Worm (Caenorhabditis elegans) whole organism, early embryonic: ENCODE results near the gene ZC317.2.

ENCODE experiments used
- B0310.2 ChIP-seq: sonication (generic microtip); optimal IDR thresholded peaks from 2 replicates; lab custom pipeline; 2016; ENCODE audit warnings: mild to moderate bottlenecking, missing genetic modification characterization, missing compliant biosample characterization
- F13C5.2 ChIP-seq: sonication (generic microtip); optimal IDR thresholded peaks from 2 replicates; lab custom pipeline; 2017; ENCODE audit warnings: mild to moderate bottlenecking, missing genetic modification characterization, inconsistent platforms, missing compliant biosample characterization
- aly-1 ChIP-seq: sonication (generic microtip); optimal IDR thresholded peaks from 2 replicates; lab custom pipeline; 2016; ENCODE audit warnings: missing genetic modification characterization, missing compliant biosample characterization
- ama-1 ChIP-seq: fragments of 150-350 bp; optimal IDR thresholded peaks from 2 replicates; lab custom pipeline; 2014
- ceh-13 ChIP-seq: fragments of 200-800 bp; sonication (Bioruptor generic); optimal IDR thresholded peaks from 2 replicates; lab custom pipeline; 2018; ENCODE audit warnings: mild to moderate bottlenecking, missing genetic modification characterization, missing compliant biosample characterization
- ceh-36 ChIP-seq: sonication (generic microtip); optimal IDR thresholded peaks from 2 replicates; lab custom pipeline; 2016; ENCODE audit warnings: missing genetic modification characterization, inconsistent platforms, missing compliant biosample characterization
- ets-7 ChIP-seq: sonication (generic microtip); optimal IDR thresholded peaks from 2 replicates; lab custom pipeline; 2016; ENCODE audit warnings: missing genotype, missing genetic modification characterization, missing compliant biosample characterization
- flt-1 ChIP-seq: fragments of 200-800 bp; sonication (Bioruptor generic); IDR thresholded peaks from 2 replicates; pipeline ENCODE4 v1.3.6; 2022; ENCODE audit warnings: missing genetic modification characterization, missing compliant biosample characterization
- hmbx-1 ChIP-seq: sonication (generic microtip); optimal IDR thresholded peaks from 2 replicates; lab custom pipeline; 2016; ENCODE audit warnings: mild to moderate bottlenecking, missing genetic modification characterization, missing compliant biosample characterization
- hmg-4 ChIP-seq: fragments of 200-800 bp; sonication (Bioruptor generic); optimal IDR thresholded peaks from 2 replicates; lab custom pipeline; 2018; ENCODE audit warnings: mild to moderate bottlenecking, missing genetic modification characterization, missing compliant biosample characterization
- hnd-1 ChIP-seq: sonication (generic microtip); optimal IDR thresholded peaks from 2 replicates; lab custom pipeline; 2016; ENCODE audit warnings: missing genetic modification characterization, missing compliant biosample characterization
- pes-1 ChIP-seq: fragments of 200-800 bp; sonication (Bioruptor generic); IDR thresholded peaks from 2 replicates; pipeline ENCODE4 v1.3.6; 2022; ENCODE audit warnings: missing genetic modification reagents, missing genetic modification characterization, missing compliant biosample characterization
- scrt-1 ChIP-seq: fragments of 200-800 bp; sonication (Bioruptor generic); IDR thresholded peaks from 2 replicates; pipeline ENCODE4 v1.3.6; 2022; ENCODE audit warnings: missing genetic modification characterization, missing compliant biosample characterization
- sea-1 ChIP-seq: fragments of 200-800 bp; sonication (Bioruptor generic); conservative IDR thresholded peaks from 2 replicates; pipeline ENCODE4 v1.3.6; 2022; ENCODE audit warnings: missing genetic modification characterization, missing compliant biosample characterization
- tbx-11 ChIP-seq: fragments of 200-800 bp; sonication (Bioruptor generic); IDR thresholded peaks from 2 replicates; pipeline ENCODE4 v1.3.6; 2022; ENCODE audit warnings: missing genetic modification characterization, missing compliant biosample characterization
- tbx-37 ChIP-seq: fragments of 200-800 bp; sonication (Bioruptor generic); conservative IDR thresholded peaks from 2 replicates; pipeline ENCODE4 v1.3.6; 2022; ENCODE audit warnings: missing genetic modification reagents, missing genetic modification characterization, missing compliant biosample characterization
- tra-4 ChIP-seq: sonication (generic microtip); optimal IDR thresholded peaks from 2 replicates; lab custom pipeline; 2017; ENCODE audit warnings: missing genetic modification characterization, missing compliant biosample characterization

Gene ZC317.2

DNA sequence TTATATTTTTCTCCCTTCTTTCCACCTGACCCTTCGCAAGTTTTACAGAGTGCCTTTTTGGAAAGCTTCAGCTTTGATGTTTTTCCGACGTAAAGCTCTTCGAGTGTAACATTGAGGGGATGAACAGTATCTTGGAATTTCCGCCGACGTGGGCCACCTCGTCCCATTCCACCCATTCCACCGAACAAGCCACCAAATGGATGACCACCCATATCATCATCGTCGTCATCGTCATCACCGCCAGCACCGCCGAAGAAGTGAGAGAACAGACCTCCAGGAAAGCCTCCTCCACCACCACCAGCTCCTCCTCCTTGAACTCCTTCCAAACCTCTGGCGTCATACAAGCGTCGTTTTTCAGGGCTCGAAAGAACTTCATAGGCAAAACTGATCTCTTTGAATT, 44.4 kb downstream of the ZC317.2 start:
- no peak for TF ChIP-seq sea-1
- TF ChIP-seq tbx-11 (GFP tag; lab: Robert Waterston, UW) = no peak
- TF ChIP-seq hmbx-1 (tag; lab: Kevin White, UChicago) = no peak

DNA sequence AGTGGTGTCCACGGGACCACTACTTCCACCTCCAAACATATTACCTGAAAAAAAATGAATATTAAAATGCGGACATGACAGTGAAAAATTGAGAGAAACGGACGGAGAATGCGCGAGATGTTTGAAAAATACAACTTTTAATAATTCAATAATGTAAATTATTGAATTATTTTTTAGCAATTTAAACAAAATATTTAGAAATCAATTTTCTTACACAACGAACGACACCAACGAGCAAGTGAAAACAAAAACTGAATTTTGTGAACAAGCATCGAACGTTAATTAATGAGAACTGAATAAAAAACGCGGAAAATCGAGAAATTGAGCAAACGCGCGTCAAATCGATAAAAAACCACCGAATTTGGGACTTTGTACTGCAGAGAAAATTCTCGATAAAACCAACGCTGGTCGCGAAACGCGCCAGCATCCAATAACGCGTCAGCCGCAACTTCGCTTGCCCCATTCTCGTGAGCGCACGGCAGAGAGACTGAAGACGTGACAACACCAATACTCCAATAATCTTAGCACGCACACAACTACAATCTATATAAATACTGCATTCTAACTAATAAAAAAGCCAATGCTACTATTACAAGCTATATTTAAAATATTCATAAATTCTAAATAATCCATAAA, 45.0 kb downstream of the ZC317.2 start, which contains the start of the genes dnj-19 and nhr-47:
Gene dnj-19 (minus strand): TSS at position 51 of the 636 bp plus-strand sequence.
Gene nhr-47 (plus strand): TSS at position 447 of the 636 bp plus-strand sequence.
- TF ChIP-seq ama-1 (no peak), hmbx-1 (tag; lab: Kevin White, UChicago) (no peak), ets-7 (tag; lab: Kevin White, UChicago) (no peak), pes-1 (GFP tag; lab: Robert Waterston, UW) (peak; percentile 67), B0310.2 (no peak), hmg-4 (GFP tag; lab: Kevin White, UChicago) (peak; percentile 67), scrt-1 (GFP tag; lab: Robert Waterston, UW) (0 out of 2 replicates have a peak, but pooled peaks have one; percentile 34), aly-1 (tag; lab: Kevin White, UChicago) (no peak), ceh-13 (no peak), hnd-1 (no peak), tra-4 (tag; lab: Kevin White, UChicago) (peak; percentile 9), tbx-11 (GFP tag; lab: Robert Waterston, UW) (peak; percentile 47; the same call in 1 of the 2 replicates), flt-1 (GFP tag; lab: Robert Waterston, UW) (peak; percentile 49; the same call in 1 of the 2 replicates), sea-1 (0 out of 2 replicates have a peak, but pooled peaks have one; percentile 9), ceh-36 (peak; percentile 15), tbx-37 (GFP tag; lab: Robert Waterston, UW) (peak; percentile 66; the same call in 1 of the 2 replicates), F13C5.2 (tag; lab: Kevin White, UChicago) (peak; percentile 78)

DNA sequence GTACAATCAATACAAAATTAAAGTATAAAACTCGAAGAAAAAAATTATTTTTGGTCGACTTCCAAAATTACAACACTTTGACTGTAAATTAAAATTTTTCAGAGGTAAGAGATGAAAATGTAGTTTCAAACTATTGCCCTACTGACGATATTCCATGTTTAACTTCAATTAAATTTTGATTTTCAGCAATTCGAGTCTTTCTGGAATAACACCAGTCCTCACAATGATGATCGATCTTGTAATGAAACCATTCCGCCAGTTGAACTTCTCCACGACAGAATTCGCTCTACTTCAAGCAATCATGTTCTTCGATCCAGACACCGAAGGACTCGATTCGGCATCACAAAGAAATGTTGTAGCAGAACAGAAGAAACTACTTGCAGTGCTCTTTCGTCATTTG, 49.2 kb downstream of the ZC317.2 start:
- TF ChIP-seq aly-1 (tag; lab: Kevin White, UChicago) (no peak), tra-4 (tag; lab: Kevin White, UChicago) (no peak), hmg-4 (GFP tag; lab: Kevin White, UChicago) (no peak), scrt-1 (GFP tag; lab: Robert Waterston, UW) (no peak)

ce11 chrV:5509966-5510365, 50.1 kb downstream of the ZC317.2 start:
- TF ChIP-seq hmbx-1 (tag; lab: Kevin White, UChicago) (no peak), tra-4 (tag; lab: Kevin White, UChicago) (no peak), tbx-11 (GFP tag; lab: Robert Waterston, UW) (no peak), ceh-36 (no peak), flt-1 (GFP tag; lab: Robert Waterston, UW) (no peak), ama-1 (no peak), tbx-37 (GFP tag; lab: Robert Waterston, UW) (no peak), B0310.2 (no peak), scrt-1 (GFP tag; lab: Robert Waterston, UW) (no peak), ets-7 (tag; lab: Kevin White, UChicago) (no peak), F13C5.2 (tag; lab: Kevin White, UChicago) (no peak), hmg-4 (GFP tag; lab: Kevin White, UChicago) (no peak), ceh-13 (no peak), pes-1 (GFP tag; lab: Robert Waterston, UW) (no peak)
